Worm (Caenorhabditis elegans): ENCODE data around the gene C13F10.6.

DNA sequence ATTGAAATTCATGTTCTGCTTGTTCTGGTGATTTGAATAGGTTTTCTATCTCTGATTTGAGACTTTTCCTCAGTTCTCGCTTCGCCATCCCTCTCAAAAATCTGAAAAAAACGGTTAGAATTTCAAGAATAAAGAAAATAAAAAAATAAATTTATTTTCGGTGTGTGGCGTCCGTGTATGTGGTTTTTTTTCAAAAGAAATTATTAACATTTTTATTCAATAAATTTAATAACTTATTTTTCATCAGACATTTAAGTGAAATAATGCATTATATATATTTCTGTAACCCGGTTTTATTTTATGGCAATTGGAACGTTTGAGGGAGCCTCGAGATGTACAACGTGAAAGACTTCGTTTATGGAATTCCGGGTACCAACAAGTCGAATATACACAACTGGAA is 13.9 kb upstream of the C13F10.6 start, which contains the start of gene C05C8.5:
- TF ChIP-seq tab-1 (GFP tag; IDR thresholded peaks at IDR 0.05) = no peak
- TF ChIP-seq med-1 (GFP tag; optimal IDR thresholded peaks at IDR 0.05; ENCODE audit: insufficient read depth) = no peak
- TF ChIP-seq ztf-23 (GFP tag; IDR thresholded peaks at IDR 0.05) = no peak
- no peak for TF ChIP-seq ztf-29 (GFP tag; IDR thresholded peaks at IDR 0.05)
- no peak for TF ChIP-seq flt-1 (GFP tag; IDR thresholded peaks at IDR 0.05)
- no peak for TF ChIP-seq ref-1 (GFP tag; conservative IDR thresholded peaks at IDR 0.05)
- no peak for TF ChIP-seq klf-2 (GFP tag; conservative IDR thresholded peaks at IDR 0.05)
- no peak for TF ChIP-seq cog-1 (tag; optimal IDR thresholded peaks at IDR 0.05)
- no peak for TF ChIP-seq T22C8.4 (GFP tag; IDR thresholded peaks at IDR 0.05)

All from whole organism, midembryonic.